Worm (Caenorhabditis elegans): Measurements from ENCODE around the gene R09D1.12.

- no peak for TF ChIP-seq R02D3.7 (tag; optimal IDR thresholded peaks at IDR 0.05)
- no peak for TF ChIP-seq unc-62 (GFP tag; optimal IDR thresholded peaks at IDR 0.05)
- no peak for TF ChIP-seq lin-13 (GFP tag; optimal IDR thresholded peaks at IDR 0.05)
- no peak for TF ChIP-seq snpc-4 (tag; optimal IDR thresholded peaks at IDR 0.05)
- no peak for TF ChIP-seq sem-4 (tag; optimal IDR thresholded peaks at IDR 0.05)
- TF ChIP-seq dmd-4 (tag; optimal IDR thresholded peaks at IDR 0.05) = no peak
- no peak for TF ChIP-seq elt-3 (tag; optimal IDR thresholded peaks at IDR 0.05)
- no peak for TF ChIP-seq fos-1 (tag; optimal IDR thresholded peaks at IDR 0.05)
- TF ChIP-seq nhr-21 (tag; optimal IDR thresholded peaks at IDR 0.05) = no peak
- no peak for TF ChIP-seq nhr-237 (tag; optimal IDR thresholded peaks at IDR 0.05)
- no peak for TF ChIP-seq ztf-11 (tag; optimal IDR thresholded peaks at IDR 0.05)
- no peak for TF ChIP-seq lin-39 (tag; optimal IDR thresholded peaks at IDR 0.05)
- TF ChIP-seq nhr-6 (tag; optimal IDR thresholded peaks at IDR 0.05) = no peak
- no peak for TF ChIP-seq zag-1 (tag; optimal IDR thresholded peaks at IDR 0.05)
Observed at ce11 chrII:9482529-9482928, 30.5 kb upstream of the R09D1.12 start.

Measured in whole organism, L2 larva.